Fruit fly (Drosophila melanogaster): Measurements from ENCODE around the gene w.

- no peak for TF ChIP-seq CG8478 (optimal IDR thresholded peaks at IDR 0.05)
- no peak for TF ChIP-seq CTCF (optimal IDR thresholded peaks at IDR 0.05)
These were observed 54.2 kb downstream of the w start for dm6 chrX:2742067-2742466.
